Fruit fly (Drosophila melanogaster) whole organism, embryonic: ENCODE data around the gene CG13996.

ENCODE experiments used
- Atf-2 ChIP-seq: fragments of 200-800 bp; sonication (Bioruptor generic); optimal IDR thresholded peaks from 2 replicates; lab custom pipeline; 2016; ENCODE audit warnings: missing biosample characterization, missing genetic modification characterization
- Atf3 ChIP-seq: fragments of 200-800 bp; sonication (Bioruptor generic); optimal IDR thresholded peaks from 3 replicates; lab custom pipeline; 2016; ENCODE audit warnings: missing biosample characterization, missing genetic modification characterization
- Atf6 ChIP-seq: fragments of 200-800 bp; sonication (Bioruptor generic); IDR thresholded peaks from 2 replicates; pipeline ENCODE4 v1.3.6; 2022; ENCODE audit warnings: missing biosample characterization, missing genetic modification characterization
- B-H1 ChIP-seq: fragments of 200-800 bp; sonication (Bioruptor generic); IDR thresholded peaks from 3 replicates; pipeline ENCODE4 v1.3.6; 2022; ENCODE audit warnings: missing biosample characterization, missing genetic modification characterization
- CG1024 ChIP-seq: fragments of 200-800 bp; sonication (Bioruptor generic); IDR thresholded peaks from 2 replicates; pipeline ENCODE4 v1.3.6; 2022; ENCODE audit warnings: missing biosample characterization, missing genetic modification characterization
- CG10321 ChIP-seq: fragments of 200-800 bp; sonication (Bioruptor generic); IDR thresholded peaks from 2 replicates; pipeline ENCODE4 v1.3.6; 2022; ENCODE audit warnings: missing biosample characterization, missing genetic modification characterization
- CG11093 ChIP-seq: fragments of 200-800 bp; sonication (Bioruptor generic); IDR thresholded peaks from 3 replicates; pipeline ENCODE4 v1.3.6; 2022; ENCODE audit warnings: missing biosample characterization, missing genetic modification characterization
- CG11695 ChIP-seq: fragments of 200-800 bp; sonication (Bioruptor generic); IDR thresholded peaks from 3 replicates; pipeline ENCODE4 v1.3.6; 2022; ENCODE audit warnings: missing biosample characterization, missing genetic modification characterization
- CG11696 ChIP-seq: fragments of 200-800 bp; sonication (Bioruptor generic); IDR thresholded peaks from 2 replicates; pipeline ENCODE4 v1.3.6; 2022; ENCODE audit warnings: missing biosample characterization, missing genetic modification characterization
- CG12299 ChIP-seq: fragments of 200-800 bp; sonication (Bioruptor generic); optimal IDR thresholded peaks from 2 replicates; lab custom pipeline; 2018; ENCODE audit warnings: missing biosample characterization, mild to moderate bottlenecking, missing genetic modification characterization
- CG14014 ChIP-seq: fragments of 200-800 bp; sonication (Bioruptor generic); IDR thresholded peaks from 2 replicates; pipeline ENCODE4 v1.3.6; 2022; ENCODE audit warnings: missing biosample characterization, missing genetic modification characterization
- CG16813 ChIP-seq: fragments of 200-800 bp; sonication (Bioruptor generic); IDR thresholded peaks from 3 replicates; pipeline ENCODE4 v1.3.6; 2022; ENCODE audit warnings: missing biosample characterization, missing genetic modification characterization; ENCODE audit not compliant: partially characterized antibody
- CG17385 ChIP-seq: fragments of 200-800 bp; sonication (Bioruptor generic); optimal IDR thresholded peaks from 3 replicates; lab custom pipeline; 2018; ENCODE audit warnings: missing biosample characterization, mild to moderate bottlenecking, missing genetic modification characterization
- CG1792 ChIP-seq: fragments of 200-800 bp; sonication (Bioruptor generic); optimal IDR thresholded peaks from 2 replicates; lab custom pipeline; 2016; ENCODE audit warnings: missing biosample characterization, missing genetic modification characterization
- CG2202 ChIP-seq: fragments of 200-800 bp; sonication (Bioruptor generic); optimal IDR thresholded peaks from 2 replicates; lab custom pipeline; 2018; ENCODE audit warnings: missing biosample characterization, mild to moderate bottlenecking, missing genetic modification characterization
- CG33557 ChIP-seq: fragments of 200-800 bp; sonication (Bioruptor generic); optimal IDR thresholded peaks from 2 replicates; lab custom pipeline; 2019; ENCODE audit warnings: missing biosample characterization, mild to moderate bottlenecking, missing genetic modification characterization, moderate library complexity
- CG42726 ChIP-seq: fragments of 200-800 bp; sonication (Bioruptor generic); IDR thresholded peaks from 2 replicates; pipeline ENCODE4 v1.3.6; 2022; ENCODE audit warnings: missing biosample characterization, missing genetic modification characterization; ENCODE audit not compliant: partially characterized antibody
- CG4854 ChIP-seq: fragments of 200-800 bp; sonication (Bioruptor generic); optimal IDR thresholded peaks from 2 replicates; lab custom pipeline; 2016; ENCODE audit warnings: missing biosample characterization, missing genetic modification characterization, inconsistent platforms
- CG7372 ChIP-seq: fragments of 200-800 bp; sonication (Bioruptor generic); IDR thresholded peaks from 2 replicates; pipeline ENCODE4 v1.3.6; 2022; ENCODE audit warnings: missing biosample characterization, missing genetic modification characterization
- CG8089 ChIP-seq: fragments of 200-800 bp; sonication (Bioruptor generic); optimal IDR thresholded peaks from 3 replicates; lab custom pipeline; 2016; ENCODE audit warnings: missing biosample characterization, missing genetic modification characterization
- HmgD ChIP-seq: fragments of 200-800 bp; sonication (Bioruptor generic); optimal IDR thresholded peaks from 3 replicates; lab custom pipeline; 2016; ENCODE audit warnings: missing biosample characterization, missing genetic modification characterization
- Hr78 ChIP-seq, 2 experiments: fragments of 200-800 bp in 1 of 2; fragments of >200 bp in 1 of 2; sonication (Bioruptor generic) in 1 of 2; optimal IDR thresholded peaks; 2 replicates each; lab custom pipeline; 2017 to 2019; ENCODE audit warnings: missing biosample characterization in 2 of 2, missing genetic modification characterization in 2 of 2, mild to moderate bottlenecking in 1 of 2, moderate library complexity in 1 of 2
- Lpt ChIP-seq: fragments of >200 bp; optimal IDR thresholded peaks from 2 replicates; lab custom pipeline; 2018; ENCODE audit warnings: missing biosample characterization, missing genetic modification characterization
- Myb ChIP-seq: fragments of 200-800 bp; sonication (Bioruptor generic); optimal IDR thresholded peaks from 2 replicates; lab custom pipeline; 2016; ENCODE audit warnings: missing biosample characterization, missing genetic modification characterization
- Nf-YC ChIP-seq: fragments of 200-800 bp; optimal IDR thresholded peaks from 3 replicates; lab custom pipeline; 2019; ENCODE audit warnings: missing biosample characterization, mild to moderate bottlenecking, missing genetic modification characterization, moderate library complexity
- Side ChIP-seq: fragments of 200-800 bp; sonication (Bioruptor generic); optimal IDR thresholded peaks from 2 replicates; lab custom pipeline; 2016; ENCODE audit warnings: missing biosample characterization, missing genetic modification characterization
- Sin3A ChIP-seq: fragments of >200 bp; optimal IDR thresholded peaks from 2 replicates; lab custom pipeline; 2018
- Six4 ChIP-seq: fragments of 200-800 bp; sonication (Bioruptor generic); optimal IDR thresholded peaks from 2 replicates; lab custom pipeline; 2016; ENCODE audit warnings: missing biosample characterization, missing genetic modification characterization
- Spps ChIP-seq: fragments of 200-800 bp; sonication (Bioruptor generic); optimal IDR thresholded peaks from 2 replicates; lab custom pipeline; 2018; ENCODE audit warnings: missing biosample characterization, mild to moderate bottlenecking, missing genetic modification characterization
- Vsx1 ChIP-seq: fragments of 200-800 bp; sonication (Bioruptor generic); optimal IDR thresholded peaks from 2 replicates; lab custom pipeline; 2017; ENCODE audit warnings: missing biosample characterization, mild to moderate bottlenecking, missing genetic modification characterization, missing genetic modification reagents
- ab ChIP-seq: fragments of 200-800 bp; sonication (Bioruptor generic); optimal IDR thresholded peaks from 2 replicates; lab custom pipeline; 2016; ENCODE audit warnings: missing biosample characterization, missing genetic modification characterization
- al ChIP-seq: fragments of 200-800 bp; sonication (Bioruptor generic); IDR thresholded peaks from 2 replicates; pipeline ENCODE4 v1.3.6; 2022; ENCODE audit warnings: missing biosample characterization, missing genetic modification characterization
- ase ChIP-seq: fragments of 200-800 bp; sonication (Bioruptor generic); IDR thresholded peaks from 3 replicates; pipeline ENCODE4 v1.3.6; 2022; ENCODE audit warnings: missing biosample characterization, missing genetic modification characterization
- cg ChIP-seq: fragments of 200-800 bp; sonication (Bioruptor generic); optimal IDR thresholded peaks from 3 replicates; lab custom pipeline; 2019; ENCODE audit warnings: missing biosample characterization, mild to moderate bottlenecking, missing genetic modification characterization, moderate library complexity
- da ChIP-seq: fragments of 200-800 bp; sonication (Bioruptor generic); optimal IDR thresholded peaks from 2 replicates; lab custom pipeline; 2016; ENCODE audit warnings: missing biosample characterization, missing genetic modification characterization
- exex ChIP-seq: fragments of 200-800 bp; sonication (Bioruptor generic); optimal IDR thresholded peaks from 4 replicates; lab custom pipeline; 2018; ENCODE audit warnings: missing biosample characterization, mild to moderate bottlenecking, missing genetic modification characterization, moderate library complexity
- fd96Cb ChIP-seq: fragments of 200-800 bp; sonication (Bioruptor generic); optimal IDR thresholded peaks from 2 replicates; lab custom pipeline; 2018; ENCODE audit warnings: missing biosample characterization, mild to moderate bottlenecking, missing genetic modification characterization, moderate library complexity
- fu2 ChIP-seq: fragments of 200-800 bp; sonication (Bioruptor generic); optimal IDR thresholded peaks from 2 replicates; lab custom pipeline; 2016; ENCODE audit warnings: missing biosample characterization, missing genetic modification characterization
- gcm ChIP-seq: fragments of 200-800 bp; sonication (Bioruptor generic); optimal IDR thresholded peaks from 2 replicates; lab custom pipeline; 2019; ENCODE audit warnings: missing biosample characterization, mild to moderate bottlenecking, missing genetic modification characterization, moderate library complexity
- grn ChIP-seq: fragments of 200-800 bp; sonication (Bioruptor generic); optimal IDR thresholded peaks from 3 replicates; lab custom pipeline; 2017; ENCODE audit warnings: missing biosample characterization, missing genetic modification characterization
- gsb-n ChIP-seq: fragments of 200-800 bp; sonication (Bioruptor generic); optimal IDR thresholded peaks from 3 replicates; lab custom pipeline; 2018; ENCODE audit warnings: missing biosample characterization, mild to moderate bottlenecking, missing genetic modification characterization
- luna ChIP-seq: fragments of 200-800 bp; sonication (Bioruptor generic); optimal IDR thresholded peaks from 2 replicates; lab custom pipeline; 2016; ENCODE audit warnings: missing biosample characterization, missing genetic modification characterization
- mirr ChIP-seq: fragments of 200-800 bp; sonication (Bioruptor generic); optimal IDR thresholded peaks from 3 replicates; lab custom pipeline; 2018; ENCODE audit warnings: missing biosample characterization, mild to moderate bottlenecking, missing genetic modification characterization
- oc ChIP-seq: fragments of 200-800 bp; sonication (Bioruptor generic); optimal IDR thresholded peaks from 2 replicates; lab custom pipeline; 2018; ENCODE audit warnings: missing biosample characterization, mild to moderate bottlenecking, missing genetic modification characterization, moderate library complexity
- repo ChIP-seq: fragments of 200-800 bp; sonication (Bioruptor generic); optimal IDR thresholded peaks from 2 replicates; lab custom pipeline; 2016; ENCODE audit warnings: missing biosample characterization, missing genetic modification characterization
- sima ChIP-seq: fragments of 200-800 bp; sonication (Bioruptor generic); optimal IDR thresholded peaks from 2 replicates; lab custom pipeline; 2016; ENCODE audit warnings: missing biosample characterization, missing genetic modification characterization
- slbo ChIP-seq: fragments of 200-800 bp; sonication (Bioruptor generic); IDR thresholded peaks from 2 replicates; pipeline ENCODE4 v1.3.6; 2022; ENCODE audit warnings: missing biosample characterization, missing genetic modification characterization
- sna ChIP-seq: fragments of 200-800 bp; sonication (Bioruptor generic); IDR thresholded peaks from 2 replicates; pipeline ENCODE4 v1.3.6; 2022; ENCODE audit warnings: missing biosample characterization, missing genetic modification characterization; ENCODE audit not compliant: partially characterized antibody
- stc ChIP-seq: fragments of 200-800 bp; sonication (Bioruptor generic); IDR thresholded peaks from 2 replicates; pipeline ENCODE4 v1.3.6; 2022; ENCODE audit warnings: missing biosample characterization, missing genetic modification characterization
- toy ChIP-seq: fragments of 200-800 bp; sonication (Bioruptor generic); IDR thresholded peaks from 2 replicates; pipeline ENCODE4 v1.3.6; 2022; ENCODE audit warnings: missing biosample characterization, missing genetic modification characterization
- trem ChIP-seq: fragments of 200-800 bp; optimal IDR thresholded peaks from 3 replicates; lab custom pipeline; 2019; ENCODE audit warnings: missing biosample characterization, mild to moderate bottlenecking, missing genetic modification characterization, moderate library complexity
- ttk ChIP-seq: fragments of 200-800 bp; sonication (Bioruptor generic); IDR thresholded peaks from 2 replicates; pipeline ENCODE4 v2.1.2; 2022; ENCODE audit warnings: missing biosample characterization, missing genetic modification characterization

Gene CG13996

dm6 chr2L:6065823-6066222 is 45.2 kb downstream of the CG13996 start, which contains the start of the genes Fbw5 and CG9147 (continued):
- TF ChIP-seq CG1792 (peak; percentile 99), CG16813 (GFP tag; lab: Robert Waterston, UW) (peak; percentile 46; the same call in 1 of the 3 replicates), B-H1 (GFP tag; lab: Robert Waterston, UW) (peak; percentile 99), Atf3 (GFP tag; lab: Kevin White, UChicago) (peak; percentile 99), exex (peak; percentile 94), fu2 (peak; percentile 99), ab (peak; percentile 97), CG1024 (peak; percentile 98), CG11695 (GFP tag; lab: Robert Waterston, UW) (peak; percentile 100), CG42726 (no peak), Atf6 (GFP tag; lab: Robert Waterston, UW) (peak; percentile 100), repo (peak; percentile 99), CG11093 (GFP tag; lab: Robert Waterston, UW) (peak; percentile 99), Six4 (GFP tag; lab: Kevin White, UChicago) (peak; percentile 99), gsb-n (tag; lab: Kevin White, UChicago) (peak; percentile 100), fd96Cb (tag; lab: Kevin White, UChicago) (peak; percentile 100), ttk (peak; percentile 100), ase (GFP tag; lab: Robert Waterston, UW) (peak; percentile 99), CG11696 (GFP tag; lab: Robert Waterston, UW) (peak; percentile 96), Lpt (GFP tag; lab: Kevin White, UChicago) (no peak), Myb (GFP tag; lab: Kevin White, UChicago) (peak; percentile 95), luna (peak; percentile 99), CG2202 (tag; lab: Kevin White, UChicago) (peak; percentile 99), Side (GFP tag; lab: Kevin White, UChicago) (peak; percentile 100), Sin3A (no peak), CG10321 (peak; percentile 90), Nf-YC (tag; lab: Kevin White, UChicago) (peak; percentile 88), al (GFP tag; lab: Robert Waterston, UW) (peak; percentile 99), CG33557 (GFP tag; lab: Kevin White, UChicago) (peak; percentile 99), Spps (tag; lab: Kevin White, UChicago) (peak; percentile 98), Hr78 (GFP tag; optimal IDR thresholded peaks at IDR 0.05; lab: Kevin White, UChicago) (peak in 1 of 2 experiments; percentile 97), cg (GFP tag; lab: Kevin White, UChicago) (peak; percentile 11), mirr (GFP tag; lab: Kevin White, UChicago) (peak; percentile 97), CG17385 (GFP tag; lab: Kevin White, UChicago) (peak; percentile 100), trem (peak; percentile 97), Vsx1 (GFP tag; lab: Kevin White, UChicago) (peak; percentile 98), CG4854 (GFP tag; lab: Kevin White, UChicago) (peak; percentile 100), CG8089 (peak; percentile 99), toy (GFP tag; lab: Robert Waterston, UW) (peak; percentile 97), sima (GFP tag; lab: Kevin White, UChicago) (peak; percentile 99), oc (peak; percentile 100), grn (GFP tag; lab: Kevin White, UChicago) (peak; percentile 97), sna (peak; percentile 62; the same call in 1 of the 2 replicates), CG12299 (tag; lab: Kevin White, UChicago) (peak; percentile 99), HmgD (GFP tag; lab: Kevin White, UChicago) (peak; percentile 99), slbo (peak; percentile 100), CG14014 (peak; percentile 100), CG7372 (GFP tag; lab: Robert Waterston, UW) (peak; percentile 99), gcm (peak; percentile 100), da (GFP tag; lab: Kevin White, UChicago) (peak; percentile 99), stc (GFP tag; lab: Robert Waterston, UW) (peak; percentile 99), Atf-2 (GFP tag; lab: Kevin White, UChicago) (peak; percentile 99)
